Worm (Caenorhabditis elegans) whole organism, late embryonic: ENCODE data around the gene K11E4.1.

Source experiments
- F13H6.1 ChIP-seq: sonication (generic microtip); optimal IDR thresholded peaks from 2 replicates; lab custom pipeline; 2016; ENCODE audit warnings: missing genetic modification characterization, missing compliant biosample characterization
- K09A11.1 ChIP-seq: sonication (generic microtip); optimal IDR thresholded peaks from 2 replicates; lab custom pipeline; 2017; ENCODE audit warnings: antibody characterized with exemption, mild to moderate bottlenecking, missing genetic modification characterization, missing compliant biosample characterization; ENCODE audit not compliant: insufficient read depth
- Y22D7AL.16 ChIP-seq: sonication (generic microtip); optimal IDR thresholded peaks from 2 replicates; lab custom pipeline; 2016; ENCODE audit warnings: missing genetic modification characterization, missing compliant biosample characterization
- ceh-14 ChIP-seq: sonication (generic microtip); optimal IDR thresholded peaks from 2 replicates; lab custom pipeline; 2016; ENCODE audit warnings: missing genotype, missing genetic modification characterization, missing compliant biosample characterization
- ceh-2 ChIP-seq: sonication (generic microtip); optimal IDR thresholded peaks from 2 replicates; lab custom pipeline; 2016; ENCODE audit warnings: missing genotype, missing genetic modification characterization, missing compliant biosample characterization
- ceh-22 ChIP-seq: sonication (generic microtip); optimal IDR thresholded peaks from 2 replicates; lab custom pipeline; 2017; ENCODE audit warnings: missing biosample characterization, missing genetic modification characterization
- ceh-31 ChIP-seq: sonication (generic microtip); optimal IDR thresholded peaks from 2 replicates; lab custom pipeline; 2016; ENCODE audit warnings: missing genetic modification characterization, missing compliant biosample characterization
- ceh-34 ChIP-seq: sonication (generic microtip); optimal IDR thresholded peaks from 2 replicates; lab custom pipeline; 2016; ENCODE audit warnings: mild to moderate bottlenecking, missing genetic modification characterization, missing compliant biosample characterization
- ceh-45 ChIP-seq: fragments of 200-800 bp; sonication (Bioruptor generic); IDR thresholded peaks from 2 replicates; pipeline ENCODE4 v1.3.6; 2022; ENCODE audit warnings: missing genetic modification reagents, missing genetic modification characterization, missing compliant biosample characterization
- ceh-48 ChIP-seq: sonication (generic microtip); optimal IDR thresholded peaks from 2 replicates; lab custom pipeline; 2016; ENCODE audit warnings: missing genetic modification characterization, inconsistent platforms, missing compliant biosample characterization
- che-1 ChIP-seq: sonication (generic microtip); optimal IDR thresholded peaks from 2 replicates; lab custom pipeline; 2016; ENCODE audit warnings: mild to moderate bottlenecking, missing genetic modification characterization, missing compliant biosample characterization
- dmd-4 ChIP-seq: sonication (generic microtip); optimal IDR thresholded peaks from 2 replicates; lab custom pipeline; 2016; ENCODE audit warnings: borderline replicate concordance, missing genetic modification characterization, missing compliant biosample characterization
- elt-2 ChIP-seq: sonication (generic microtip); optimal IDR thresholded peaks from 2 replicates; lab custom pipeline; 2016; ENCODE audit warnings: missing genetic modification reagents, missing genetic modification characterization, missing compliant biosample characterization
- eyg-1 ChIP-seq: sonication (generic microtip); optimal IDR thresholded peaks from 2 replicates; lab custom pipeline; 2016; ENCODE audit warnings: missing genotype, missing genetic modification characterization, missing compliant biosample characterization
- fax-1 ChIP-seq: sonication (generic microtip); optimal IDR thresholded peaks from 2 replicates; lab custom pipeline; 2016; ENCODE audit warnings: missing genotype, missing genetic modification characterization, missing compliant biosample characterization
- fkh-6 ChIP-seq: sonication (generic microtip); optimal IDR thresholded peaks from 2 replicates; lab custom pipeline; 2016; ENCODE audit warnings: missing genetic modification characterization, missing compliant biosample characterization
- gmeb-2 ChIP-seq: sonication (generic microtip); optimal IDR thresholded peaks from 2 replicates; lab custom pipeline; 2016; ENCODE audit warnings: missing genetic modification characterization, inconsistent platforms, missing compliant biosample characterization
- hlh-30 ChIP-seq: sonication (generic microtip); optimal IDR thresholded peaks from 2 replicates; lab custom pipeline; 2017; ENCODE audit warnings: antibody characterized with exemption, missing genetic modification characterization, missing compliant biosample characterization; ENCODE audit not compliant: insufficient read depth
- hlh-6 ChIP-seq: sonication (generic microtip); optimal IDR thresholded peaks from 2 replicates; lab custom pipeline; 2016; ENCODE audit warnings: missing genotype, missing genetic modification characterization, missing compliant biosample characterization
- hlh-8 ChIP-seq: sonication (generic microtip); optimal IDR thresholded peaks from 2 replicates; lab custom pipeline; 2016; ENCODE audit warnings: missing genotype, missing genetic modification characterization, missing compliant biosample characterization
- lim-6 ChIP-seq: sonication (generic microtip); optimal IDR thresholded peaks from 2 replicates; lab custom pipeline; 2016; ENCODE audit warnings: missing genetic modification characterization, missing compliant biosample characterization
- madf-2 ChIP-seq: sonication (generic microtip); optimal IDR thresholded peaks from 2 replicates; lab custom pipeline; 2017; ENCODE audit warnings: missing genetic modification characterization, missing compliant biosample characterization
- nfya-1 ChIP-seq: sonication (generic microtip); optimal IDR thresholded peaks from 2 replicates; lab custom pipeline; 2017; ENCODE audit warnings: missing genetic modification characterization, mild to moderate bottlenecking, missing compliant biosample characterization, antibody characterized with exemption, moderate library complexity
- nhr-232 ChIP-seq: sonication (generic microtip); optimal IDR thresholded peaks from 2 replicates; lab custom pipeline; 2016; ENCODE audit warnings: missing genetic modification characterization, missing compliant biosample characterization
- odd-2 ChIP-seq: sonication (generic microtip); optimal IDR thresholded peaks from 2 replicates; lab custom pipeline; 2017; ENCODE audit warnings: antibody characterized with exemption, mild to moderate bottlenecking, missing genetic modification characterization, missing compliant biosample characterization
- pag-3 ChIP-seq: sonication (generic microtip); optimal IDR thresholded peaks from 2 replicates; lab custom pipeline; 2016; ENCODE audit warnings: missing compliant biosample characterization, missing genetic modification characterization, borderline replicate concordance
- pat-9 ChIP-seq: fragments of 200-800 bp; sonication (Bioruptor generic); optimal IDR thresholded peaks from 2 replicates; lab custom pipeline; 2018; ENCODE audit warnings: mild to moderate bottlenecking, missing genetic modification characterization, moderate library complexity, missing compliant biosample characterization
- pax-1 ChIP-seq: fragments of 150-350 bp; optimal IDR thresholded peaks from 2 replicates; lab custom pipeline; 2014; ENCODE audit warnings: missing biosample characterization, missing genetic modification characterization
- pha-4 ChIP-seq: fragments of 150-350 bp; optimal IDR thresholded peaks from 2 replicates; lab custom pipeline; 2018; ENCODE audit warnings: missing biosample characterization, missing genetic modification reagents, missing genetic modification characterization
- pqm-1 ChIP-seq: sonication (generic microtip); optimal IDR thresholded peaks from 2 replicates; lab custom pipeline; 2016; ENCODE audit warnings: missing genetic modification characterization, missing compliant biosample characterization
- ref-2 ChIP-seq: sonication (generic microtip); optimal IDR thresholded peaks from 2 replicates; lab custom pipeline; 2016; ENCODE audit warnings: missing genetic modification characterization, missing compliant biosample characterization
- sdc-2 ChIP-seq: sonication (generic microtip); optimal IDR thresholded peaks from 2 replicates; lab custom pipeline; 2016; ENCODE audit warnings: missing genotype, missing genetic modification characterization, missing compliant biosample characterization
- sox-2 ChIP-seq: fragments of 200-800 bp; sonication (Bioruptor generic); IDR thresholded peaks from 2 replicates; pipeline ENCODE4 v1.3.6; 2022; ENCODE audit warnings: missing genetic modification reagents, missing genetic modification characterization, missing compliant biosample characterization
- tbx-2 ChIP-seq: sonication (generic microtip); optimal IDR thresholded peaks from 2 replicates; lab custom pipeline; 2016; ENCODE audit warnings: missing genetic modification characterization, missing compliant biosample characterization
- tbx-7 ChIP-seq: sonication (generic microtip); optimal IDR thresholded peaks from 2 replicates; lab custom pipeline; 2016; ENCODE audit warnings: missing genotype, missing genetic modification characterization, missing compliant biosample characterization
- unc-3 ChIP-seq, 2 experiments: fragments of 200-800 bp in 1 of 2; sonication (Bioruptor generic) in 1 of 2; sonication (generic microtip) in 1 of 2; conservative IDR thresholded peaks in 1 of 2; optimal IDR thresholded peaks in 1 of 2; 2 replicates each; pipeline versions ENCODE4 v1.3.6 to Lab custom; 2016 to 2022; ENCODE audit warnings: missing compliant biosample characterization in 2 of 2, missing genetic modification characterization in 2 of 2, missing genetic modification reagents in 1 of 2
- unc-55 ChIP-seq: sonication (generic microtip); optimal IDR thresholded peaks from 2 replicates; lab custom pipeline; 2017; ENCODE audit warnings: missing biosample characterization, missing genetic modification reagents, missing genetic modification characterization
- ztf-16 ChIP-seq: sonication (generic microtip); optimal IDR thresholded peaks from 2 replicates; lab custom pipeline; 2017; ENCODE audit warnings: missing genetic modification characterization, missing compliant biosample characterization

Gene K11E4.1

ce11 chrX:13665447-13665846, 48.5 kb upstream of the K11E4.1 start (continued):
- peak; percentile 82 for TF ChIP-seq hlh-30 (tag; lab: Kevin White, UChicago)
- TF ChIP-seq ceh-45, result peak; percentile 98
- peak; percentile 88 for TF ChIP-seq nfya-1 (tag; lab: Kevin White, UChicago)
- peak; percentile 99 for TF ChIP-seq gmeb-2 (tag; lab: Kevin White, UChicago)
- TF ChIP-seq lim-6 (tag; lab: Kevin White, UChicago), result peak; percentile 95
- TF ChIP-seq Y22D7AL.16, result peak; percentile 98
- peak; percentile 99 for TF ChIP-seq ceh-34 (tag; lab: Kevin White, UChicago)
- peak; percentile 99 for TF ChIP-seq eyg-1 (tag; lab: Kevin White, UChicago)
- peak; percentile 97 for TF ChIP-seq hlh-8
- peak; percentile 98 for TF ChIP-seq madf-2
- TF ChIP-seq ceh-14 (tag; lab: Kevin White, UChicago), result peak; percentile 98
- peak; percentile 97 for TF ChIP-seq fkh-6 (tag; lab: Kevin White, UChicago)
- peak; percentile 85 for TF ChIP-seq odd-2 (tag; lab: Kevin White, UChicago)
- TF ChIP-seq pha-4 (tag; lab: Kevin White, UChicago), result no peak
- TF ChIP-seq K09A11.1, result peak; percentile 93
- TF ChIP-seq pag-3 (tag; lab: Kevin White, UChicago), result peak; percentile 97
- peak; percentile 98 for TF ChIP-seq pat-9 (tag; lab: Kevin White, UChicago)
- TF ChIP-seq unc-55 (GFP tag; lab: Kevin White, UChicago), result peak; percentile 41
- TF ChIP-seq ztf-16, result peak; percentile 98
- TF ChIP-seq hlh-6 (tag; lab: Kevin White, UChicago), result peak; percentile 99
- peak; percentile 98 for TF ChIP-seq nhr-232 (tag; lab: Kevin White, UChicago)
- peak; percentile 96 for TF ChIP-seq ceh-31 (tag; lab: Kevin White, UChicago)
- peak; percentile 98 for TF ChIP-seq dmd-4

- no peak for TF ChIP-seq ceh-2
- TF ChIP-seq ceh-31 (tag; lab: Kevin White, UChicago), result no peak
- no peak for TF ChIP-seq unc-3 (GFP tag; conservative IDR thresholded peaks at IDR 0.05; lab: Robert Waterston, UW)
- no peak for TF ChIP-seq unc-3 (tag; optimal IDR thresholded peaks at IDR 0.05; lab: Kevin White, UChicago)
- TF ChIP-seq dmd-4, result no peak
- TF ChIP-seq ztf-16, result no peak
- no peak for TF ChIP-seq pqm-1 (tag; lab: Kevin White, UChicago)
These were observed 47.1 kb upstream of the K11E4.1 start for ce11 chrX:13666864-13667263.

DNA sequence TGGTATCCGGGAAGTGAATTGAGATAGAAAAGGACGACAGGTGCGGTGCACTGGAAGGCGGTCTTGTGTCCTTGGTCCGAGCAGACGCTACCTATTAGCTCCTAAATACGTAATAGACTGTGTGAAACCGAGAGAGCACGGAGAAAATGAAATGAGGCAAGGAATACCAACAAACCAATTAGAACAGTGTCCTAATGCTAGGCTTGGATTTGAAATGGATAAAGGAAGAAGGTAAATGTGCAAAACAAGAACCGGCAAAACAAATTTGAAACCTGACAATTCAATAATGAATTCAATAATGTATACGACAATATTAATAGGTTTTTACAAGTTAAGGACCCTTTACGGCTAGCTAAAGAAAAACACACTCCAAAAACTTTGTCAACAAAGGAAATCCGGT, 45.2 kb upstream of the K11E4.1 start, which contains the start of gene C04A11.2:
Gene C04A11.2 (minus strand): TSS at position 101 of the 400 bp plus-strand sequence.
- TF ChIP-seq ceh-31 (tag; lab: Kevin White, UChicago), result peak; percentile 21
- no peak for TF ChIP-seq ceh-22 (tag; lab: Kevin White, UChicago)
- no peak for TF ChIP-seq ref-2 (tag; lab: Kevin White, UChicago)
- TF ChIP-seq fax-1 (tag; lab: Kevin White, UChicago), result no peak
- no peak for TF ChIP-seq che-1
- no peak for TF ChIP-seq F13H6.1 (tag; lab: Kevin White, UChicago)
- no peak for TF ChIP-seq ceh-48 (tag; lab: Kevin White, UChicago)

DNA sequence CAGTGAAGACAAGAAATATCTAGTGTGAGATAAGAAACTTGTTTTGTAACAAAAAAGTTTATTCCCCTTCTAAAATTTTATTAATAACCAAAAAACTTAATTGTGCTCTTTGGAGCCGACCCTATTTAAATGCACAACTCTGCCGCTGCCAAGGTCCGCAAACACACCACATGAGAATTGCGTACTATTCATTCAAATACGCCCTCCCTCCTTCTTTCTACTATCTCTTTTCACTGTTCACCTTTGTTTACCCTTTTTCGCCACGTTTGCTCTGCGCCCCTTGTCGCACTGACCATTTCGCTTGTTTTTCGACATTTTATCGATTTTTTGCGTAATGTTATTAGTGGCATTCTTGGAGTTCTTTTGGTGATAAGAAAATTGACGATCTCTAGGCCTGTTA, 44.3 kb upstream of the K11E4.1 start:
- TF ChIP-seq sdc-2 (peak; percentile 72), tbx-7 (tag; lab: Kevin White, UChicago) (no peak), elt-2 (tag; lab: Kevin White, UChicago) (peak; percentile 38), tbx-2 (tag; lab: Kevin White, UChicago) (peak; percentile 68), pax-1 (peak; percentile 56), ceh-31 (tag; lab: Kevin White, UChicago) (peak; percentile 30), ceh-34 (tag; lab: Kevin White, UChicago) (peak; percentile 11), dmd-4 (no peak), sox-2 (GFP tag; lab: Robert Waterston, UW) (peak; percentile 45; the same call in 1 of the 2 replicates), nfya-1 (tag; lab: Kevin White, UChicago) (peak; percentile 23)
